Worm (Caenorhabditis elegans) whole organism, L1 larva: ENCODE results near the gene K09C4.4.

Source experiments
- alr-1 ChIP-seq: fragments of 200-800 bp; sonication (Bioruptor generic); optimal IDR thresholded peaks from 2 replicates; lab custom pipeline; 2018; ENCODE audit warnings: borderline replicate concordance, mild to moderate bottlenecking, missing genetic modification characterization, missing compliant biosample characterization
- ceh-63 ChIP-seq: fragments of 200-800 bp; sonication (Bioruptor generic); optimal IDR thresholded peaks from 2 replicates; lab custom pipeline; 2018; ENCODE audit warnings: mild to moderate bottlenecking, missing genetic modification characterization, missing compliant biosample characterization
- elt-2 ChIP-seq: sonication (generic microtip); optimal IDR thresholded peaks from 2 replicates; lab custom pipeline; 2016; ENCODE audit warnings: missing genetic modification characterization, mild to moderate bottlenecking, inconsistent platforms, missing compliant biosample characterization, missing genetic modification reagents
- fkh-10 ChIP-seq: sonication (generic microtip); optimal IDR thresholded peaks from 2 replicates; lab custom pipeline; 2017; ENCODE audit warnings: missing biosample characterization, missing genetic modification reagents, missing genetic modification characterization
- hlh-17 ChIP-seq: fragments of 200-800 bp; sonication (Bioruptor generic); optimal IDR thresholded peaks from 2 replicates; lab custom pipeline; 2018; ENCODE audit warnings: missing genetic modification characterization, mild to moderate bottlenecking, missing compliant biosample characterization, moderate library complexity, borderline replicate concordance
- mdl-1 ChIP-seq, 2 experiments: fragments of 150-350 bp; optimal IDR thresholded peaks; 2 replicates each; lab custom pipeline; 2014 to 2017; ENCODE audit warnings: missing biosample characterization in 2 of 2, missing genetic modification characterization in 2 of 2, inconsistent platforms in 1 of 2
- nhr-11 ChIP-seq: fragments of 150-350 bp; optimal IDR thresholded peaks from 2 replicates; lab custom pipeline; 2014; ENCODE audit warnings: missing biosample characterization, missing genetic modification characterization
- nhr-12 ChIP-seq: sonication (generic microtip); optimal IDR thresholded peaks from 2 replicates; lab custom pipeline; 2017; ENCODE audit warnings: missing biosample characterization, missing genetic modification characterization
- nhr-237 ChIP-seq: fragments of 150-350 bp; optimal IDR thresholded peaks from 2 replicates; lab custom pipeline; 2014; ENCODE audit warnings: missing biosample characterization, missing genetic modification characterization
- nhr-77 ChIP-seq: fragments of 150-350 bp; optimal IDR thresholded peaks from 2 replicates; lab custom pipeline; 2014; ENCODE audit warnings: missing biosample characterization, missing genetic modification characterization
- nhr-85 ChIP-seq: sonication (generic microtip); peaks from one replicate; lab custom pipeline; 2016; ENCODE audit warnings: missing genetic modification characterization, inconsistent platforms, missing compliant biosample characterization
- pag-3 ChIP-seq: sonication (generic microtip); optimal IDR thresholded peaks from 2 replicates; lab custom pipeline; 2017; ENCODE audit warnings: missing genetic modification characterization, mild to moderate bottlenecking, missing compliant biosample characterization, antibody characterized with exemption, borderline replicate concordance; ENCODE audit not compliant: insufficient read depth
- skn-1 ChIP-seq: fragments of 150-350 bp; optimal IDR thresholded peaks from 2 replicates; lab custom pipeline; 2014; ENCODE audit warnings: missing biosample characterization, missing genetic modification characterization
- snpc-4 ChIP-seq: fragments of 150-350 bp; optimal IDR thresholded peaks from 2 replicates; lab custom pipeline; 2014; ENCODE audit warnings: missing biosample characterization, missing genetic modification characterization

- TF ChIP-seq elt-2 (tag; lab: Kevin White, UChicago) (no peak), mdl-1 (tag; optimal IDR thresholded peaks at IDR 0.05; lab: Kevin White, UChicago) (no peak), nhr-85 (tag; lab: Kevin White, UChicago) (peak; percentile 55), nhr-77 (no peak), skn-1 (tag; lab: Kevin White, UChicago) (no peak), ceh-63 (GFP tag; lab: Kevin White, UChicago) (no peak), alr-1 (tag; lab: Kevin White, UChicago) (no peak), nhr-237 (no peak), nhr-12 (tag; lab: Kevin White, UChicago) (no peak), hlh-17 (GFP tag; lab: Kevin White, UChicago) (no peak), snpc-4 (tag; lab: Kevin White, UChicago) (no peak), pag-3 (tag; lab: Kevin White, UChicago) (no peak), fkh-10 (no peak), nhr-11 (tag; lab: Kevin White, UChicago) (no peak)
These were observed 38.7 kb upstream of the K09C4.4 start, which contains the start of gene pqn-37 for ce11 chrX:3250481-3251091.
